Worm (Caenorhabditis elegans) whole organism, L1 larva: ENCODE results near the gene R10D12.6.

Source experiments
- F16B12.6 ChIP-seq: fragments of 150-350 bp; optimal IDR thresholded peaks from 2 replicates; lab custom pipeline; 2014; ENCODE audit warnings: missing biosample characterization, missing genetic modification characterization
- aha-1 ChIP-seq: fragments of 150-350 bp; optimal IDR thresholded peaks from 2 replicates; lab custom pipeline; 2014; ENCODE audit warnings: missing biosample characterization, missing genetic modification characterization
- aly-2 ChIP-seq: fragments of 150-350 bp; optimal IDR thresholded peaks from 2 replicates; lab custom pipeline; 2014; ENCODE audit warnings: missing biosample characterization, missing genetic modification characterization
- ceh-82 ChIP-seq, 3 experiments: fragments of 150-350 bp in 1 of 3; sonication (generic microtip) in 2 of 3; optimal IDR thresholded peaks; 2 replicates each; lab custom pipeline; 2014 to 2017; ENCODE audit warnings: missing biosample characterization in 3 of 3, missing genetic modification characterization in 3 of 3
- ces-1 ChIP-seq: fragments of 150-350 bp; optimal IDR thresholded peaks from 2 replicates; lab custom pipeline; 2014; ENCODE audit warnings: missing biosample characterization, missing genetic modification reagents, missing genetic modification characterization
- dsc-1 ChIP-seq: sonication (generic microtip); optimal IDR thresholded peaks from 2 replicates; lab custom pipeline; 2016; ENCODE audit warnings: mild to moderate bottlenecking, missing genetic modification characterization, missing compliant biosample characterization
- efl-1 ChIP-seq, 4 experiments: fragments of 150-350 bp; optimal IDR thresholded peaks in 3 of 4; peaks in 1 of 4; 1 replicate in 1 of 4; 2 replicates in 3 of 4; lab custom pipeline; 2014; ENCODE audit warnings: missing biosample characterization in 2 of 4, missing genetic modification characterization in 2 of 4, missing genetic modification reagents in 2 of 4
- efl-3 ChIP-seq: fragments of 200-800 bp; sonication (Bioruptor generic); optimal IDR thresholded peaks from 2 replicates; lab custom pipeline; 2018; ENCODE audit warnings: mild to moderate bottlenecking, missing genetic modification characterization, missing compliant biosample characterization
- egl-27 ChIP-seq, 2 experiments: fragments of 150-350 bp in 1 of 2; sonication (generic microtip); optimal IDR thresholded peaks; 3 replicates each; lab custom pipeline; 2017 to 2018; ENCODE audit warnings: missing biosample characterization in 2 of 2, missing genetic modification characterization in 2 of 2, missing genetic modification reagents in 2 of 2
- elt-2 ChIP-seq: sonication (generic microtip); optimal IDR thresholded peaks from 2 replicates; lab custom pipeline; 2016; ENCODE audit warnings: missing genetic modification characterization, mild to moderate bottlenecking, inconsistent platforms, missing compliant biosample characterization, missing genetic modification reagents
- elt-3 ChIP-seq, 6 experiments: fragments of 150-350 bp in 1 of 6; sonication (generic microtip); optimal IDR thresholded peaks; 2 replicates each; lab custom pipeline; 2017 to 2018; ENCODE audit warnings: missing biosample characterization in 6 of 6, missing genetic modification characterization in 6 of 6, inconsistent platforms in 1 of 6
- ets-5 ChIP-seq: fragments of 200-800 bp; sonication (Bioruptor generic); IDR thresholded peaks from 2 replicates; pipeline ENCODE4 v1.3.6; 2022; ENCODE audit warnings: missing genetic modification characterization, missing compliant biosample characterization
- fkh-10 ChIP-seq: sonication (generic microtip); optimal IDR thresholded peaks from 2 replicates; lab custom pipeline; 2017; ENCODE audit warnings: missing biosample characterization, missing genetic modification reagents, missing genetic modification characterization
- fkh-8 ChIP-seq: sonication (generic microtip); optimal IDR thresholded peaks from 2 replicates; lab custom pipeline; 2016; ENCODE audit warnings: mild to moderate bottlenecking, missing genetic modification characterization, missing compliant biosample characterization
- hlh-17 ChIP-seq: fragments of 200-800 bp; sonication (Bioruptor generic); optimal IDR thresholded peaks from 2 replicates; lab custom pipeline; 2018; ENCODE audit warnings: missing genetic modification characterization, mild to moderate bottlenecking, missing compliant biosample characterization, moderate library complexity, borderline replicate concordance
- hpl-2 ChIP-seq: fragments of 150-350 bp; optimal IDR thresholded peaks from 2 replicates; lab custom pipeline; 2014; ENCODE audit warnings: missing biosample characterization, missing genetic modification reagents, missing genetic modification characterization
- jun-1 ChIP-seq: fragments of 150-350 bp; optimal IDR thresholded peaks from 2 replicates; lab custom pipeline; 2014; ENCODE audit warnings: missing biosample characterization, missing genetic modification reagents, missing genetic modification characterization
- lin-14 ChIP-seq: fragments of 200-800 bp; sonication (Bioruptor generic); optimal IDR thresholded peaks from 2 replicates; lab custom pipeline; 2018; ENCODE audit warnings: mild to moderate bottlenecking, missing genetic modification characterization, moderate library complexity, missing compliant biosample characterization
- lin-39 ChIP-seq: fragments of 150-350 bp; optimal IDR thresholded peaks from 2 replicates; lab custom pipeline; 2014; ENCODE audit warnings: missing biosample characterization, missing genetic modification reagents, missing genetic modification characterization
- lsy-2 ChIP-seq, 2 experiments: fragments of 150-350 bp; optimal IDR thresholded peaks; 2 replicates each; lab custom pipeline; 2014; ENCODE audit warnings: missing biosample characterization in 2 of 2, missing genetic modification characterization in 2 of 2
- mab-9 ChIP-seq: fragments of 200-800 bp; sonication (Bioruptor generic); IDR thresholded peaks from 2 replicates; pipeline ENCODE4 v1.3.6; 2022; ENCODE audit warnings: missing genetic modification reagents, missing genetic modification characterization, missing compliant biosample characterization
- mef-2 ChIP-seq: fragments of 150-350 bp; optimal IDR thresholded peaks from 2 replicates; lab custom pipeline; 2014; ENCODE audit warnings: missing biosample characterization, missing genetic modification characterization
- nhr-19 ChIP-seq: fragments of 200-800 bp; sonication (Bioruptor generic); conservative IDR thresholded peaks from 2 replicates; pipeline ENCODE4 v1.3.6; 2022; ENCODE audit warnings: missing genetic modification characterization, missing compliant biosample characterization
- nhr-28 ChIP-seq: fragments of 150-350 bp; optimal IDR thresholded peaks from 2 replicates; lab custom pipeline; 2014; ENCODE audit warnings: missing biosample characterization, missing genetic modification characterization
- nhr-71 ChIP-seq: sonication (generic microtip); optimal IDR thresholded peaks from 2 replicates; lab custom pipeline; 2016; ENCODE audit warnings: mild to moderate bottlenecking, missing genetic modification characterization, moderate library complexity, missing compliant biosample characterization
- nhr-84 ChIP-seq: sonication (generic microtip); optimal IDR thresholded peaks from 2 replicates; lab custom pipeline; 2017; ENCODE audit warnings: missing biosample characterization, missing genetic modification characterization
- pag-3 ChIP-seq: sonication (generic microtip); optimal IDR thresholded peaks from 2 replicates; lab custom pipeline; 2017; ENCODE audit warnings: missing genetic modification characterization, mild to moderate bottlenecking, missing compliant biosample characterization, antibody characterized with exemption, borderline replicate concordance; ENCODE audit not compliant: insufficient read depth
- pax-3 ChIP-seq: fragments of 200-800 bp; sonication (Bioruptor generic); optimal IDR thresholded peaks from 2 replicates; lab custom pipeline; 2018; ENCODE audit warnings: mild to moderate bottlenecking, missing genetic modification characterization, moderate library complexity, missing compliant biosample characterization
- rnt-1 ChIP-seq: sonication (generic microtip); optimal IDR thresholded peaks from 2 replicates; lab custom pipeline; 2016; ENCODE audit warnings: mild to moderate bottlenecking, missing genetic modification characterization, moderate library complexity, missing compliant biosample characterization
- skn-1 ChIP-seq: fragments of 150-350 bp; optimal IDR thresholded peaks from 2 replicates; lab custom pipeline; 2014; ENCODE audit warnings: missing biosample characterization, missing genetic modification characterization
- snpc-4 ChIP-seq: fragments of 150-350 bp; optimal IDR thresholded peaks from 2 replicates; lab custom pipeline; 2014; ENCODE audit warnings: missing biosample characterization, missing genetic modification characterization
- snu-23 ChIP-seq: sonication (generic microtip); optimal IDR thresholded peaks from 2 replicates; lab custom pipeline; 2016; ENCODE audit warnings: missing genetic modification characterization, missing compliant biosample characterization
- sox-4 ChIP-seq: sonication (generic microtip); optimal IDR thresholded peaks from 2 replicates; lab custom pipeline; 2016; ENCODE audit warnings: missing genetic modification characterization, missing compliant biosample characterization
- sptf-1 ChIP-seq: fragments of 150-350 bp; optimal IDR thresholded peaks from 2 replicates; lab custom pipeline; 2014; ENCODE audit warnings: missing biosample characterization, missing genetic modification characterization
- swsn-7 ChIP-seq: sonication (generic microtip); optimal IDR thresholded peaks from 2 replicates; lab custom pipeline; 2016; ENCODE audit warnings: missing genetic modification characterization, missing compliant biosample characterization
- unc-130 ChIP-seq: fragments of 150-350 bp; optimal IDR thresholded peaks from 2 replicates; lab custom pipeline; 2017; ENCODE audit warnings: missing biosample characterization, missing genetic modification characterization, inconsistent platforms
- unc-62 ChIP-seq: fragments of 150-350 bp; optimal IDR thresholded peaks from 2 replicates; lab custom pipeline; 2014; ENCODE audit warnings: missing biosample characterization, missing genetic modification reagents, missing genetic modification characterization
- unc-98 ChIP-seq: fragments of 200-800 bp; sonication (Bioruptor generic); IDR thresholded peaks from 2 replicates; pipeline ENCODE4 v1.3.6; 2022; ENCODE audit warnings: missing genetic modification characterization, missing compliant biosample characterization
- xbp-1 ChIP-seq: sonication (generic microtip); optimal IDR thresholded peaks from 2 replicates; lab custom pipeline; 2016; ENCODE audit warnings: missing genetic modification characterization, missing compliant biosample characterization
- ztf-11 ChIP-seq, 2 experiments: sonication (generic microtip); optimal IDR thresholded peaks; 2 replicates each; lab custom pipeline; 2016 to 2017; ENCODE audit warnings: missing genetic modification characterization in 2 of 2, missing biosample characterization in 1 of 2, missing compliant biosample characterization in 1 of 2

The R10D12.6 gene

ce11 chrV:13909400-13909799 is 39.7 kb upstream of the R10D12.6 start, which contains the start of gene C06B3.7 (continued):
- TF ChIP-seq elt-3 (tag; optimal IDR thresholded peaks at IDR 0.05; lab: Kevin White, UChicago) = peak in 4 of 6 experiments; percentile 16 to 97 (median 50)
- TF ChIP-seq rnt-1 (tag; lab: Kevin White, UChicago) = peak; percentile 85
- TF ChIP-seq swsn-7 (tag; lab: Kevin White, UChicago) = peak; percentile 66
- TF ChIP-seq egl-27 (tag; optimal IDR thresholded peaks at IDR 0.05; lab: Kevin White, UChicago) = no peak
- no peak for TF ChIP-seq unc-62 (GFP tag; lab: Kevin White, UChicago)
- TF ChIP-seq pax-3 (tag; lab: Kevin White, UChicago) = peak; percentile 82
- TF ChIP-seq fkh-8 (tag; lab: Kevin White, UChicago) = peak; percentile 90
- TF ChIP-seq fkh-10 (GFP tag; lab: Kevin White, UChicago) = no peak
- TF ChIP-seq elt-2 (tag; lab: Kevin White, UChicago) = peak; percentile 85
- peak; percentile 10 for TF ChIP-seq aha-1 (tag; lab: Kevin White, UChicago)
- TF ChIP-seq jun-1 (tag; lab: Kevin White, UChicago) = peak; percentile 73
- no peak for TF ChIP-seq sptf-1 (tag; lab: Kevin White, UChicago)
- TF ChIP-seq nhr-19 (GFP tag; lab: Robert Waterston, UW) = peak; percentile 96
- TF ChIP-seq ces-1 (GFP tag; lab: Kevin White, UChicago) = no peak
- peak; percentile 89 for TF ChIP-seq xbp-1 (tag; lab: Kevin White, UChicago)

- TF ChIP-seq ceh-82 (tag; optimal IDR thresholded peaks at IDR 0.05; lab: Kevin White, UChicago) (no peak), lin-14 (GFP tag; lab: Kevin White, UChicago) (no peak), nhr-84 (tag; lab: Kevin White, UChicago) (no peak), sox-4 (tag; lab: Kevin White, UChicago) (no peak), efl-3 (GFP tag; lab: Kevin White, UChicago) (no peak), unc-130 (no peak), unc-98 (GFP tag; lab: Robert Waterston, UW) (no peak), ets-5 (no peak), lin-39 (tag; lab: Kevin White, UChicago) (no peak), elt-3 (tag; optimal IDR thresholded peaks at IDR 0.05; lab: Kevin White, UChicago) (no peak)
Measured at ce11 chrV:13915390-13915789, 33.7 kb upstream of the R10D12.6 start, which contains the start of gene gcy-32. TSS of gene gcy-32 (minus strand) at chrV:13915490.

- TF ChIP-seq elt-3 (tag; optimal IDR thresholded peaks at IDR 0.05; lab: Kevin White, UChicago) (no peak), ets-5 (no peak), snpc-4 (no peak), efl-1 (optimal IDR thresholded peaks at IDR 0.05; lab: Kevin White, UChicago) (no peak), efl-1 (GFP tag; optimal IDR thresholded peaks at IDR 0.05 in 1 of 2; lab: Kevin White, UChicago) (no peak), lin-39 (tag; lab: Kevin White, UChicago) (no peak)
Measured at ce11 chrV:13916196-13916595, 32.9 kb upstream of the R10D12.6 start, which contains the start of gene str-252. TSS of gene str-252 (plus strand) at chrV:13916496.

ce11 chrV:13918341-13918740 is 30.8 kb upstream of the R10D12.6 start, which contains the start of gene str-250:
TSS of gene str-250 (plus strand) at chrV:13918641.
- no peak for TF ChIP-seq nhr-71 (tag; lab: Kevin White, UChicago)
- TF ChIP-seq dsc-1 = no peak
- TF ChIP-seq skn-1 (tag; lab: Kevin White, UChicago) = no peak
- no peak for TF ChIP-seq mef-2 (tag; lab: Kevin White, UChicago)
- no peak for TF ChIP-seq nhr-28
- no peak for TF ChIP-seq mab-9
- no peak for TF ChIP-seq unc-98 (GFP tag; lab: Robert Waterston, UW)
- TF ChIP-seq hlh-17 (GFP tag; lab: Kevin White, UChicago) = no peak
- TF ChIP-seq elt-3 (tag; optimal IDR thresholded peaks at IDR 0.05; lab: Kevin White, UChicago) = no peak
- TF ChIP-seq ztf-11 (tag; optimal IDR thresholded peaks at IDR 0.05; lab: Kevin White, UChicago) = no peak
- no peak for TF ChIP-seq pag-3
- TF ChIP-seq lsy-2 (tag; optimal IDR thresholded peaks at IDR 0.05; lab: Kevin White, UChicago) = no peak
- no peak for TF ChIP-seq snu-23
- TF ChIP-seq hpl-2 (GFP tag; lab: Kevin White, UChicago) = no peak
- TF ChIP-seq F16B12.6 (tag; lab: Kevin White, UChicago) = no peak
- no peak for TF ChIP-seq aly-2 (tag; lab: Kevin White, UChicago)
- TF ChIP-seq sox-4 (tag; lab: Kevin White, UChicago) = no peak
- TF ChIP-seq, all 84 proteins: peak for 0
